Worm (Caenorhabditis elegans) whole organism, young adult: ENCODE data around the gene dre-1.

Experiments
- C06A6.2 ChIP-seq: fragments of 200-800 bp; sonication (Bioruptor generic); conservative IDR thresholded peaks from 2 replicates; pipeline ENCODE4 v1.3.6; 2022; ENCODE audit warnings: missing genetic modification characterization, missing compliant biosample characterization
- D2030.7 ChIP-seq: fragments of 200-800 bp; sonication (Bioruptor generic); IDR thresholded peaks from 2 replicates; pipeline ENCODE4 v1.3.6; 2022; ENCODE audit warnings: missing genetic modification reagents, missing genetic modification characterization, missing compliant biosample characterization
- attf-5 ChIP-seq: fragments of 200-800 bp; sonication (Bioruptor generic); optimal IDR thresholded peaks from 2 replicates; lab custom pipeline; 2018; ENCODE audit warnings: mild to moderate bottlenecking, missing genetic modification characterization, missing compliant biosample characterization
- cebp-2 ChIP-seq: fragments of 200-800 bp; sonication (Bioruptor generic); IDR thresholded peaks from 2 replicates; pipeline ENCODE4 v1.3.6; 2022; ENCODE audit warnings: missing genetic modification characterization, missing compliant biosample characterization
- nhr-90 ChIP-seq: sonication (generic microtip); optimal IDR thresholded peaks from 2 replicates; lab custom pipeline; 2016; ENCODE audit warnings: missing genotype, mild to moderate bottlenecking, missing genetic modification characterization, missing compliant biosample characterization
- ztf-6 ChIP-seq: fragments of 200-800 bp; sonication (Bioruptor generic); IDR thresholded peaks from 2 replicates; pipeline ENCODE4 v1.3.6; 2022; ENCODE audit warnings: missing genetic modification reagents, missing genetic modification characterization, missing compliant biosample characterization

DNA sequence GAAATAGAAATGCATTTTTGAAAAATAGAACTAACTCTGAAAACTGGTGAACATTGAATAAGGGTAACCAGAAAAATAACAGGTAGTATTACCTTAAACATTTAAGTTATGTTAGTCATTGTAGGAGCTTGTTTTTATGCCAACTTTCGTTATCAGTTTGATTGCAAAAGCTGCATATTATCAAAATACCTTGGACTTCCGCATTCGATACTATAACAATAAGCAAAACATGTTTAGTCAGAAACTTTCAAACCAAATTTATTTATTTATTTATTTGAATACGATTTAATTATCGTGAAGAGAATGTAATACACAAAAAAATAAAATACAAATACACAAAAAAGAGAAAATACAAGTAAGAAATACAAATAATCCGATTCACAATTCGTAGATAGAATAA, 8.0 kb upstream of the dre-1 start, which contains the start of gene K04A8.19:
- TF ChIP-seq nhr-90: no peak
- no peak for TF ChIP-seq D2030.7 (GFP tag; lab: Robert Waterston, UW)
- TF ChIP-seq cebp-2 (GFP tag; lab: Robert Waterston, UW): no peak
- TF ChIP-seq ztf-6 (GFP tag; lab: Robert Waterston, UW): no peak
- TF ChIP-seq attf-5 (GFP tag; lab: Kevin White, UChicago): no peak
- no peak for TF ChIP-seq C06A6.2
